Worm (Caenorhabditis elegans) whole organism, late embryonic: ENCODE results near the gene T05B9.1.

Experiments
- C08G9.2 ChIP-seq: sonication (generic microtip); optimal IDR thresholded peaks from 2 replicates; lab custom pipeline; 2016; ENCODE audit warnings: mild to moderate bottlenecking, missing genetic modification characterization, moderate library complexity, missing compliant biosample characterization
- F13H6.1 ChIP-seq: sonication (generic microtip); optimal IDR thresholded peaks from 2 replicates; lab custom pipeline; 2016; ENCODE audit warnings: missing genetic modification characterization, missing compliant biosample characterization
- K02D7.2 ChIP-seq: sonication (generic microtip); optimal IDR thresholded peaks from 2 replicates; lab custom pipeline; 2017; ENCODE audit warnings: mild to moderate bottlenecking, missing genetic modification characterization, missing compliant biosample characterization
- K09A11.1 ChIP-seq: sonication (generic microtip); optimal IDR thresholded peaks from 2 replicates; lab custom pipeline; 2017; ENCODE audit warnings: antibody characterized with exemption, mild to moderate bottlenecking, missing genetic modification characterization, missing compliant biosample characterization; ENCODE audit not compliant: insufficient read depth
- T23F11.4 ChIP-seq: fragments of 200-800 bp; sonication (Bioruptor generic); optimal IDR thresholded peaks from 2 replicates; lab custom pipeline; 2018; ENCODE audit warnings: mild to moderate bottlenecking, missing genetic modification characterization, missing compliant biosample characterization
- Y22D7AL.16 ChIP-seq: sonication (generic microtip); optimal IDR thresholded peaks from 2 replicates; lab custom pipeline; 2016; ENCODE audit warnings: missing genetic modification characterization, missing compliant biosample characterization
- ahr-1 ChIP-seq: sonication (generic microtip); optimal IDR thresholded peaks from 2 replicates; lab custom pipeline; 2016; ENCODE audit warnings: missing genetic modification characterization, missing compliant biosample characterization
- ama-1 ChIP-seq: fragments of 150-350 bp; optimal IDR thresholded peaks from 2 replicates; lab custom pipeline; 2014
- ceh-2 ChIP-seq: sonication (generic microtip); optimal IDR thresholded peaks from 2 replicates; lab custom pipeline; 2016; ENCODE audit warnings: missing genotype, missing genetic modification characterization, missing compliant biosample characterization
- ceh-22 ChIP-seq: sonication (generic microtip); optimal IDR thresholded peaks from 2 replicates; lab custom pipeline; 2017; ENCODE audit warnings: missing biosample characterization, missing genetic modification characterization
- ceh-24 ChIP-seq: sonication (generic microtip); optimal IDR thresholded peaks from 2 replicates; lab custom pipeline; 2016; ENCODE audit warnings: mild to moderate bottlenecking, missing genetic modification characterization, missing compliant biosample characterization
- ceh-31 ChIP-seq: sonication (generic microtip); optimal IDR thresholded peaks from 2 replicates; lab custom pipeline; 2016; ENCODE audit warnings: missing genetic modification characterization, missing compliant biosample characterization
- ceh-45 ChIP-seq: fragments of 200-800 bp; sonication (Bioruptor generic); IDR thresholded peaks from 2 replicates; pipeline ENCODE4 v1.3.6; 2022; ENCODE audit warnings: missing genetic modification reagents, missing genetic modification characterization, missing compliant biosample characterization
- ceh-48 ChIP-seq: sonication (generic microtip); optimal IDR thresholded peaks from 2 replicates; lab custom pipeline; 2016; ENCODE audit warnings: missing genetic modification characterization, inconsistent platforms, missing compliant biosample characterization
- ceh-6 ChIP-seq: fragments of 200-800 bp; sonication (Bioruptor generic); optimal IDR thresholded peaks from 2 replicates; lab custom pipeline; 2018; ENCODE audit warnings: mild to moderate bottlenecking, missing genetic modification characterization, missing compliant biosample characterization
- dmd-4 ChIP-seq: sonication (generic microtip); optimal IDR thresholded peaks from 2 replicates; lab custom pipeline; 2016; ENCODE audit warnings: borderline replicate concordance, missing genetic modification characterization, missing compliant biosample characterization
- dve-1 ChIP-seq: sonication (generic microtip); optimal IDR thresholded peaks from 2 replicates; lab custom pipeline; 2017; ENCODE audit warnings: antibody characterized with exemption, mild to moderate bottlenecking, missing genetic modification characterization, missing compliant biosample characterization
- elt-4 ChIP-seq: sonication (generic microtip); optimal IDR thresholded peaks from 2 replicates; lab custom pipeline; 2016; ENCODE audit warnings: missing genetic modification characterization, missing compliant biosample characterization
- ets-4 ChIP-seq: sonication (generic microtip); optimal IDR thresholded peaks from 2 replicates; lab custom pipeline; 2016; ENCODE audit warnings: missing genetic modification characterization, missing compliant biosample characterization
- eyg-1 ChIP-seq: sonication (generic microtip); optimal IDR thresholded peaks from 2 replicates; lab custom pipeline; 2016; ENCODE audit warnings: missing genotype, missing genetic modification characterization, missing compliant biosample characterization
- fkh-6 ChIP-seq: sonication (generic microtip); optimal IDR thresholded peaks from 2 replicates; lab custom pipeline; 2016; ENCODE audit warnings: missing genetic modification characterization, missing compliant biosample characterization
- hlh-13 ChIP-seq: fragments of 200-800 bp; sonication (Bioruptor generic); optimal IDR thresholded peaks from 2 replicates; lab custom pipeline; 2018; ENCODE audit warnings: mild to moderate bottlenecking, missing genetic modification characterization, missing compliant biosample characterization
- hlh-30 ChIP-seq: sonication (generic microtip); optimal IDR thresholded peaks from 2 replicates; lab custom pipeline; 2017; ENCODE audit warnings: antibody characterized with exemption, missing genetic modification characterization, missing compliant biosample characterization; ENCODE audit not compliant: insufficient read depth
- hlh-6 ChIP-seq: sonication (generic microtip); optimal IDR thresholded peaks from 2 replicates; lab custom pipeline; 2016; ENCODE audit warnings: missing genotype, missing genetic modification characterization, missing compliant biosample characterization
- lin-11 ChIP-seq: fragments of 200-800 bp; sonication (Bioruptor generic); optimal IDR thresholded peaks from 2 replicates; lab custom pipeline; 2018; ENCODE audit warnings: mild to moderate bottlenecking, missing genetic modification characterization, missing compliant biosample characterization
- madf-2 ChIP-seq: sonication (generic microtip); optimal IDR thresholded peaks from 2 replicates; lab custom pipeline; 2017; ENCODE audit warnings: missing genetic modification characterization, missing compliant biosample characterization
- mec-3 ChIP-seq: sonication (generic microtip); optimal IDR thresholded peaks from 2 replicates; lab custom pipeline; 2016; ENCODE audit warnings: borderline replicate concordance, missing genetic modification characterization, missing compliant biosample characterization
- nfya-1 ChIP-seq: sonication (generic microtip); optimal IDR thresholded peaks from 2 replicates; lab custom pipeline; 2017; ENCODE audit warnings: missing genetic modification characterization, mild to moderate bottlenecking, missing compliant biosample characterization, antibody characterized with exemption, moderate library complexity
- nhr-11 ChIP-seq: fragments of 150-350 bp; optimal IDR thresholded peaks from 2 replicates; lab custom pipeline; 2014; ENCODE audit warnings: missing biosample characterization, missing genetic modification characterization
- nhr-232 ChIP-seq: sonication (generic microtip); optimal IDR thresholded peaks from 2 replicates; lab custom pipeline; 2016; ENCODE audit warnings: missing genetic modification characterization, missing compliant biosample characterization
- npax-4 ChIP-seq: sonication (generic microtip); optimal IDR thresholded peaks from 2 replicates; lab custom pipeline; 2016; ENCODE audit warnings: missing genetic modification characterization, missing compliant biosample characterization
- odd-2 ChIP-seq: sonication (generic microtip); optimal IDR thresholded peaks from 2 replicates; lab custom pipeline; 2017; ENCODE audit warnings: antibody characterized with exemption, mild to moderate bottlenecking, missing genetic modification characterization, missing compliant biosample characterization
- pag-3 ChIP-seq: sonication (generic microtip); optimal IDR thresholded peaks from 2 replicates; lab custom pipeline; 2016; ENCODE audit warnings: missing compliant biosample characterization, missing genetic modification characterization, borderline replicate concordance
- pat-9 ChIP-seq: fragments of 200-800 bp; sonication (Bioruptor generic); optimal IDR thresholded peaks from 2 replicates; lab custom pipeline; 2018; ENCODE audit warnings: mild to moderate bottlenecking, missing genetic modification characterization, moderate library complexity, missing compliant biosample characterization
- pros-1 ChIP-seq: fragments of 150-350 bp; optimal IDR thresholded peaks from 2 replicates; lab custom pipeline; 2014; ENCODE audit warnings: missing biosample characterization, missing genetic modification reagents, missing genetic modification characterization
- rnt-1 ChIP-seq: sonication (generic microtip); optimal IDR thresholded peaks from 2 replicates; lab custom pipeline; 2016; ENCODE audit warnings: missing genetic modification characterization, missing compliant biosample characterization
- sdc-2 ChIP-seq: sonication (generic microtip); optimal IDR thresholded peaks from 2 replicates; lab custom pipeline; 2016; ENCODE audit warnings: missing genotype, missing genetic modification characterization, missing compliant biosample characterization
- sox-2 ChIP-seq: fragments of 200-800 bp; sonication (Bioruptor generic); IDR thresholded peaks from 2 replicates; pipeline ENCODE4 v1.3.6; 2022; ENCODE audit warnings: missing genetic modification reagents, missing genetic modification characterization, missing compliant biosample characterization
- tbx-7 ChIP-seq: sonication (generic microtip); optimal IDR thresholded peaks from 2 replicates; lab custom pipeline; 2016; ENCODE audit warnings: missing genotype, missing genetic modification characterization, missing compliant biosample characterization
- unc-3 ChIP-seq, 2 experiments: fragments of 200-800 bp in 1 of 2; sonication (Bioruptor generic) in 1 of 2; sonication (generic microtip) in 1 of 2; conservative IDR thresholded peaks in 1 of 2; optimal IDR thresholded peaks in 1 of 2; 2 replicates each; pipeline versions ENCODE4 v1.3.6 to Lab custom; 2016 to 2022; ENCODE audit warnings: missing compliant biosample characterization in 2 of 2, missing genetic modification characterization in 2 of 2, missing genetic modification reagents in 1 of 2
- unc-42 ChIP-seq: sonication (generic microtip); optimal IDR thresholded peaks from 2 replicates; lab custom pipeline; 2016; ENCODE audit warnings: missing genotype, missing genetic modification characterization, missing compliant biosample characterization
- unc-55 ChIP-seq: sonication (generic microtip); optimal IDR thresholded peaks from 2 replicates; lab custom pipeline; 2017; ENCODE audit warnings: missing biosample characterization, missing genetic modification reagents, missing genetic modification characterization
- unc-86 ChIP-seq: sonication (generic microtip); optimal IDR thresholded peaks from 2 replicates; lab custom pipeline; 2016; ENCODE audit warnings: missing genetic modification characterization, missing compliant biosample characterization
- ztf-16 ChIP-seq: sonication (generic microtip); optimal IDR thresholded peaks from 2 replicates; lab custom pipeline; 2017; ENCODE audit warnings: missing genetic modification characterization, missing compliant biosample characterization

Gene T05B9.1

DNA sequence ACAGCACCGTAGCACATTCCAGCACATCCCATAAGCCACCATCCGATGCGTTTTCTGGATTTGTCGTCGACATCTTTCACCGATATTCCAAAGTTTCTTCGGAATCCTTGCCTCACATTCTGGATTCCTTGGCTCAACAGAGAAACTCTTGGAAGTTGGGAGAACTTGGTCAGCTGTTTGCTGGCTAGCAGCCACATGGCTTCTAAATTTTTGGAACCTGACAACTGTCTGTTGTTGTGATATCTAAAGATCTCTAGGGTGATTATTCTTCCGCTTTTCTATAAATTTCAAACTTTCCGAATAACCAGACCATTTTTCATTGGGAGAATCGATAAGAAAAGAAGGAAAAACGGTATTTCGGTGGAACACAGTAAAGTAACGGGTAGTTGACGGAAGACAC is 26.2 kb downstream of the T05B9.1 start, which contains the start of gene cox-15:
Gene cox-15 (minus strand): TSS at position 202 of the 400 bp plus-strand sequence.
- TF ChIP-seq sdc-2 (tag; lab: Kevin White, UChicago) (no peak), ztf-16 (tag; lab: Kevin White, UChicago) (no peak), odd-2 (tag; lab: Kevin White, UChicago) (no peak), K02D7.2 (tag; lab: Kevin White, UChicago) (no peak), ceh-2 (tag; lab: Kevin White, UChicago) (no peak), hlh-30 (tag; lab: Kevin White, UChicago) (no peak), unc-55 (GFP tag; lab: Kevin White, UChicago) (no peak), rnt-1 (tag; lab: Kevin White, UChicago) (no peak), tbx-7 (tag; lab: Kevin White, UChicago) (no peak), pat-9 (tag; lab: Kevin White, UChicago) (no peak), hlh-6 (tag; lab: Kevin White, UChicago) (no peak), ama-1 (lab: Kevin White, UChicago) (no peak), lin-11 (tag; lab: Kevin White, UChicago) (no peak), T23F11.4 (no peak), ets-4 (no peak), pag-3 (tag; lab: Kevin White, UChicago) (no peak), madf-2 (tag; lab: Kevin White, UChicago) (no peak), ahr-1 (tag; lab: Kevin White, UChicago) (no peak), K09A11.1 (tag; lab: Kevin White, UChicago) (no peak)

DNA sequence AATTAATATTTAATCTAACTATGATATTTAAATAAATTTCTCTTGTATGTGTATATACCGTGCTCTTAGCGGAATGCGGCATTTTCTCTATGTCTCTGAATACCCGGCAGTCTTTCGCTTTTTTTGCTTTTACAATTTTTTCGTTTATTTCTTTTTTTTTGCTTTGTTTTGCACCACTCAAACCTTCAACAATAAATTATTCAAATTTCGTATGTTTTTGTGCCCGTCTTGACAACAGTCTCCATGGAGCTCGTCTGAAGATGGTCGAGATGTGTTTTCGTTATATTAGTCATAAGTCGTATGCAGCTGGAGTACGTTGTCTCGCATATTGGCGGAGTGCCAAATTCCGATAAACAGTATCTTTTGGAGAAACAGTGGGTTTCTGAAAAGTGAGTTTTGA is 34.6 kb downstream of the T05B9.1 start, which contains the start of gene T06D8.2:
Gene T06D8.2 (plus strand): TSS at position 301 of the 400 bp plus-strand sequence.
- no peak for TF ChIP-seq dmd-4
- no peak for TF ChIP-seq T23F11.4
- no peak for TF ChIP-seq ztf-16 (tag; lab: Kevin White, UChicago)
- TF ChIP-seq pros-1 (tag; lab: Kevin White, UChicago), result no peak
- no peak for TF ChIP-seq npax-4 (tag; lab: Kevin White, UChicago)
- TF ChIP-seq fkh-6, result no peak
- no peak for TF ChIP-seq hlh-13 (GFP tag; lab: Kevin White, UChicago)
- TF ChIP-seq elt-4 (tag; lab: Kevin White, UChicago), result no peak
- TF ChIP-seq ceh-6 (GFP tag; lab: Kevin White, UChicago), result no peak
- no peak for TF ChIP-seq ceh-2 (tag; lab: Kevin White, UChicago)
- no peak for TF ChIP-seq unc-42 (tag; lab: Kevin White, UChicago)
- TF ChIP-seq ceh-24 (tag; lab: Kevin White, UChicago), result no peak

DNA sequence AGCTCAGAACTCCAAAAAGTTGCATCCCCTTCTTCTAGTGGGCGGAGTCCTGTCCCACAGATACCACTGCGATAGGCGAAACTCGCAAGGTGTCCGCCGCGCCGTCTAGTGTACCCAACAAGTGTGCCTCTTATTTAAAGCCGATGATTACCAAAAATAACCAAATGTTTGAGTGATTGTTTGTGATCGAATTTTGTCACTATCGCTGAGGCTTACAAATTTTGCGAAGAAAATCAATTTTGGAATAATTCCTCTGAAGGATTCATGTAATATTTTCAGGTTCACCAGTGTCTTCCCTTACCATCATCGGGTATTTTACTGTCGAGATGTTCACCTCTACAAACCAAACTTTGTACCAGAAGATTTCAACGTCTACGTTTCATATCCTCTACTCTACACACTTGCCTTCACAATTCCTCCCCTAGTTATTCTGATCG is 36.9 kb downstream of the T05B9.1 start:
- TF ChIP-seq mec-3 (tag; lab: Kevin White, UChicago) (no peak), sox-2 (GFP tag; lab: Robert Waterston, UW) (no peak), nhr-11 (tag; lab: Kevin White, UChicago) (no peak), nhr-232 (tag; lab: Kevin White, UChicago) (no peak), ceh-48 (no peak), ceh-45 (GFP tag; lab: Robert Waterston, UW) (no peak), dve-1 (tag; lab: Kevin White, UChicago) (peak; percentile 17), eyg-1 (tag; lab: Kevin White, UChicago) (no peak), C08G9.2 (tag; lab: Kevin White, UChicago) (no peak), hlh-6 (tag; lab: Kevin White, UChicago) (no peak), fkh-6 (no peak), ceh-31 (no peak), pag-3 (tag; lab: Kevin White, UChicago) (no peak), rnt-1 (tag; lab: Kevin White, UChicago) (no peak), ama-1 (lab: Kevin White, UChicago) (peak; percentile 88), Y22D7AL.16 (tag; lab: Kevin White, UChicago) (no peak), ceh-22 (tag; lab: Kevin White, UChicago) (no peak), nfya-1 (tag; lab: Kevin White, UChicago) (peak; percentile 50), F13H6.1 (tag; lab: Kevin White, UChicago) (no peak), unc-86 (tag; lab: Kevin White, UChicago) (no peak), unc-3 (GFP tag; conservative IDR thresholded peaks at IDR 0.05; lab: Robert Waterston, UW) (no peak), unc-3 (tag; optimal IDR thresholded peaks at IDR 0.05; lab: Kevin White, UChicago) (no peak)
